Worm (Caenorhabditis elegans): Measurements from ENCODE around the gene pam-1.

Gene pam-1

ce11 chrIV:7507305-7507704 lies 43.3 kb downstream of the pam-1 start (continued):
- TF ChIP-seq ceh-88 (GFP tag; IDR thresholded peaks at IDR 0.05), result no peak

- TF ChIP-seq efl-1 (optimal IDR thresholded peaks at IDR 0.05) (no peak), efl-1 (GFP tag; optimal IDR thresholded peaks at IDR 0.05 in 1 of 2) (peak in 1 of 2 experiments; percentile 93), ama-1 (optimal IDR thresholded peaks at IDR 0.05) (no peak), ets-5 (GFP tag; IDR thresholded peaks at IDR 0.05) (0 out of 2 replicates have a peak, but pooled peaks have one; percentile 45), ceh-82 (tag; optimal IDR thresholded peaks at IDR 0.05) (no peak), isw-1 (GFP tag; IDR thresholded peaks at IDR 0.05) (no peak)
Measured at ce11 chrIV:7506711-7507110, 43.9 kb downstream of the pam-1 start.

- TF ChIP-seq snpc-4 (tag; optimal IDR thresholded peaks at IDR 0.05) (no peak), lin-15B (tag; optimal IDR thresholded peaks at IDR 0.05) (no peak), nhr-19 (GFP tag; conservative IDR thresholded peaks at IDR 0.05) (peak; percentile 24; the same call in 1 of the 2 replicates), snu-23 (GFP tag; optimal IDR thresholded peaks at IDR 0.05) (peak; percentile 62), nhr-84 (tag; optimal IDR thresholded peaks at IDR 0.05) (no peak), xbp-1 (tag; optimal IDR thresholded peaks at IDR 0.05) (no peak), mdl-1 (tag; optimal IDR thresholded peaks at IDR 0.05) (no peak), ceh-88 (GFP tag; IDR thresholded peaks at IDR 0.05) (peak; percentile 25; the same call in 1 of the 2 replicates), aha-1 (tag; optimal IDR thresholded peaks at IDR 0.05) (no peak), pag-3 (tag; optimal IDR thresholded peaks at IDR 0.05; ENCODE audit: borderline replicate concordance, insufficient read depth) (no peak), unc-62 (GFP tag; optimal IDR thresholded peaks at IDR 0.05) (no peak), fkh-4 (tag; optimal IDR thresholded peaks at IDR 0.05; ENCODE audit: borderline replicate concordance) (no peak), nhr-85 (tag) (peak; percentile 84), ztf-11 (tag; optimal IDR thresholded peaks at IDR 0.05) (peak in 1 of 2 experiments; percentile 11), ztf-4 (tag; optimal IDR thresholded peaks at IDR 0.05) (peak; percentile 67), sox-4 (tag; optimal IDR thresholded peaks at IDR 0.05) (no peak), dpl-1 (GFP tag; optimal IDR thresholded peaks at IDR 0.05) (peak in 1 of 3 experiments; percentile 34), ama-1 (optimal IDR thresholded peaks at IDR 0.05) (peak; percentile 90), dsc-1 (tag; optimal IDR thresholded peaks at IDR 0.05) (peak; percentile 25), nhr-71 (tag; optimal IDR thresholded peaks at IDR 0.05) (peak; percentile 72), isw-1 (GFP tag; IDR thresholded peaks at IDR 0.05) (no peak), lin-39 (tag; optimal IDR thresholded peaks at IDR 0.05) (no peak), grh-1 (GFP tag; IDR thresholded peaks at IDR 0.05) (0 out of 2 replicates have a peak, but pooled peaks have one; percentile 28), nhr-20 (tag; optimal IDR thresholded peaks at IDR 0.05) (peak; percentile 14), nhr-11 (tag; optimal IDR thresholded peaks at IDR 0.05) (no peak), aly-2 (tag; optimal IDR thresholded peaks at IDR 0.05) (peak; percentile 87), elt-3 (tag; optimal IDR thresholded peaks at IDR 0.05) (no peak), efl-1 (optimal IDR thresholded peaks at IDR 0.05) (peak in 1 of 2 experiments; percentile 15), efl-1 (GFP tag; optimal IDR thresholded peaks at IDR 0.05 in 1 of 2) (peak in 1 of 2 experiments; percentile 88), alr-1 (tag; optimal IDR thresholded peaks at IDR 0.05; ENCODE audit: borderline replicate concordance) (no peak), tbx-2 (tag; optimal IDR thresholded peaks at IDR 0.05) (peak; percentile 1), zip-4 (GFP tag; optimal IDR thresholded peaks at IDR 0.05) (no peak), Y116A8C.19 (tag; optimal IDR thresholded peaks at IDR 0.05; ENCODE audit: borderline replicate concordance) (no peak), hlh-17 (GFP tag; optimal IDR thresholded peaks at IDR 0.05; ENCODE audit: borderline replicate concordance) (no peak), sptf-1 (tag; optimal IDR thresholded peaks at IDR 0.05) (no peak), rnt-1 (tag; optimal IDR thresholded peaks at IDR 0.05) (peak; percentile 50), C04F5.9 (tag; optimal IDR thresholded peaks at IDR 0.05) (no peak), lin-14 (GFP tag; optimal IDR thresholded peaks at IDR 0.05) (no peak), lsy-2 (tag; optimal IDR thresholded peaks at IDR 0.05) (peak in 1 of 2 experiments; percentile 32), unc-86 (tag; optimal IDR thresholded peaks at IDR 0.05) (no peak), efl-3 (GFP tag; optimal IDR thresholded peaks at IDR 0.05) (no peak), pax-3 (tag; optimal IDR thresholded peaks at IDR 0.05) (peak; percentile 44), fkh-8 (tag; optimal IDR thresholded peaks at IDR 0.05) (no peak), lin-35 (GFP tag; optimal IDR thresholded peaks at IDR 0.05) (peak in 1 of 2 experiments; percentile 59), irx-1 (tag; optimal IDR thresholded peaks at IDR 0.05) (no peak)
Measured at ce11 chrIV:7505866-7506488, 44.6 kb downstream of the pam-1 start.

All from whole organism, L1 larva.